Worm (Caenorhabditis elegans): Measurements from ENCODE around the gene cox-18.

ce11 chrIV:1054736-1055135 lies 42.5 kb upstream of the cox-18 start, which contains the start of gene dcap-1:
- TF ChIP-seq unc-39 (tag; optimal IDR thresholded peaks at IDR 0.05) (no peak), snpc-4 (tag; optimal IDR thresholded peaks at IDR 0.05) (no peak), nhr-237 (tag; optimal IDR thresholded peaks at IDR 0.05) (no peak), ceh-16 (tag; optimal IDR thresholded peaks at IDR 0.05) (no peak), ztf-11 (tag; optimal IDR thresholded peaks at IDR 0.05) (no peak), elt-3 (tag; optimal IDR thresholded peaks at IDR 0.05) (no peak), skn-1 (tag; optimal IDR thresholded peaks at IDR 0.05) (no peak), pha-4 (tag; optimal IDR thresholded peaks at IDR 0.05) (peak; percentile 45), sea-2 (GFP tag; optimal IDR thresholded peaks at IDR 0.05) (no peak), eor-1 (tag; optimal IDR thresholded peaks at IDR 0.05) (no peak), aly-2 (tag; optimal IDR thresholded peaks at IDR 0.05) (no peak), nhr-11 (tag; optimal IDR thresholded peaks at IDR 0.05) (no peak), lsy-12 (tag; optimal IDR thresholded peaks at IDR 0.05) (no peak)
